Fruit fly (Drosophila melanogaster) whole organism, embryonic: ENCODE data around the gene CG4645.

ENCODE experiments used
- Bteb2 ChIP-seq: fragments of 200-800 bp; sonication (Bioruptor generic); optimal IDR thresholded peaks from 2 replicates; lab custom pipeline; 2016; ENCODE audit warnings: missing biosample characterization, missing genetic modification characterization
- CG11695 ChIP-seq: fragments of 200-800 bp; sonication (Bioruptor generic); IDR thresholded peaks from 3 replicates; pipeline ENCODE4 v1.3.6; 2022; ENCODE audit warnings: missing biosample characterization, missing genetic modification characterization
- CG12299 ChIP-seq: fragments of 200-800 bp; sonication (Bioruptor generic); optimal IDR thresholded peaks from 2 replicates; lab custom pipeline; 2018; ENCODE audit warnings: missing biosample characterization, mild to moderate bottlenecking, missing genetic modification characterization
- CG12769 ChIP-seq: fragments of 200-800 bp; sonication (Bioruptor generic); optimal IDR thresholded peaks from 2 replicates; lab custom pipeline; 2019; ENCODE audit warnings: missing biosample characterization, mild to moderate bottlenecking, missing genetic modification characterization, moderate library complexity
- CG13123 ChIP-seq: fragments of 200-800 bp; sonication (Bioruptor generic); optimal IDR thresholded peaks from 2 replicates; lab custom pipeline; 2016; ENCODE audit warnings: missing biosample characterization, missing genetic modification characterization
- CG14050 ChIP-seq: fragments of 200-800 bp; sonication (Bioruptor generic); IDR thresholded peaks from 3 replicates; pipeline ENCODE4 v1.3.6; 2022; ENCODE audit warnings: missing biosample characterization, missing genetic modification characterization
- CG14860 ChIP-seq: fragments of 200-800 bp; sonication (Bioruptor generic); IDR thresholded peaks from 3 replicates; pipeline ENCODE4 v1.3.6; 2022; ENCODE audit warnings: missing biosample characterization, missing genetic modification characterization; ENCODE audit not compliant: partially characterized antibody
- CG16813 ChIP-seq: fragments of 200-800 bp; sonication (Bioruptor generic); IDR thresholded peaks from 3 replicates; pipeline ENCODE4 v1.3.6; 2022; ENCODE audit warnings: missing biosample characterization, missing genetic modification characterization; ENCODE audit not compliant: partially characterized antibody
- CG17328 ChIP-seq: fragments of 200-800 bp; sonication (Bioruptor generic); IDR thresholded peaks from 2 replicates; pipeline ENCODE4 v1.3.6; 2022; ENCODE audit warnings: missing biosample characterization, missing genetic modification characterization
- CG2129 ChIP-seq: fragments of 200-800 bp; sonication (Bioruptor generic); IDR thresholded peaks from 2 replicates; pipeline ENCODE4 v1.3.6; 2022; ENCODE audit warnings: missing biosample characterization, missing genetic modification characterization; ENCODE audit not compliant: partially characterized antibody
- CG30403 ChIP-seq: fragments of 200-800 bp; sonication (Bioruptor generic); optimal IDR thresholded peaks from 3 replicates; lab custom pipeline; 2016; ENCODE audit warnings: missing biosample characterization, missing genetic modification characterization
- CG31441 ChIP-seq: fragments of 200-800 bp; sonication (Bioruptor generic); IDR thresholded peaks from 2 replicates; pipeline ENCODE4 v1.3.6; 2022; ENCODE audit warnings: missing biosample characterization, missing genetic modification characterization
- CG3847 ChIP-seq: fragments of 200-800 bp; sonication (Bioruptor generic); IDR thresholded peaks from 2 replicates; pipeline ENCODE4 v1.3.6; 2022; ENCODE audit warnings: missing biosample characterization, missing genetic modification characterization
- CG4404 ChIP-seq: fragments of 200-800 bp; sonication (Bioruptor generic); IDR thresholded peaks from 2 replicates; pipeline ENCODE4 v1.3.6; 2022; ENCODE audit warnings: missing biosample characterization, missing genetic modification characterization
- CG7928 ChIP-seq: fragments of 200-800 bp; sonication (Bioruptor generic); optimal IDR thresholded peaks from 2 replicates; lab custom pipeline; 2017; ENCODE audit warnings: missing biosample characterization, mild to moderate bottlenecking, missing genetic modification characterization
- CG7987 ChIP-seq: fragments of 200-800 bp; sonication (Bioruptor generic); optimal IDR thresholded peaks from 2 replicates; lab custom pipeline; 2018; ENCODE audit warnings: missing biosample characterization, mild to moderate bottlenecking, missing genetic modification characterization, moderate library complexity
- CG8281 ChIP-seq: fragments of 200-800 bp; sonication (Bioruptor generic); optimal IDR thresholded peaks from 2 replicates; lab custom pipeline; 2018; ENCODE audit warnings: missing biosample characterization, mild to moderate bottlenecking, missing genetic modification characterization, moderate library complexity
- CHES-1-like ChIP-seq: fragments of 200-800 bp; sonication (Bioruptor generic); optimal IDR thresholded peaks from 2 replicates; lab custom pipeline; 2016; ENCODE audit warnings: missing biosample characterization, missing genetic modification characterization
- E2f1 ChIP-seq: fragments of 200-800 bp; sonication (Bioruptor generic); IDR thresholded peaks from 2 replicates; pipeline ENCODE4 v1.3.6; 2022; ENCODE audit warnings: missing biosample characterization, missing genetic modification characterization
- E2f2 ChIP-seq: fragments of 200-800 bp; sonication (Bioruptor generic); IDR thresholded peaks from 2 replicates; pipeline ENCODE4 v1.3.6; 2022; ENCODE audit warnings: missing biosample characterization, missing genetic modification characterization
- Fer2 ChIP-seq: fragments of 200-800 bp; sonication (Bioruptor generic); optimal IDR thresholded peaks from 2 replicates; lab custom pipeline; 2018; ENCODE audit warnings: missing biosample characterization, mild to moderate bottlenecking, missing genetic modification characterization, moderate library complexity
- Hmr ChIP-seq: fragments of 200-800 bp; sonication (Bioruptor generic); optimal IDR thresholded peaks from 3 replicates; lab custom pipeline; 2017; ENCODE audit warnings: mild to moderate bottlenecking, missing biosample characterization, missing genetic modification reagents, missing genetic modification characterization
- Hr78 ChIP-seq, 2 experiments: fragments of 200-800 bp in 1 of 2; fragments of >200 bp in 1 of 2; sonication (Bioruptor generic) in 1 of 2; optimal IDR thresholded peaks; 2 replicates each; lab custom pipeline; 2017 to 2019; ENCODE audit warnings: missing biosample characterization in 2 of 2, missing genetic modification characterization in 2 of 2, mild to moderate bottlenecking in 1 of 2, moderate library complexity in 1 of 2
- Lhr ChIP-seq: fragments of 200-800 bp; sonication (Bioruptor generic); optimal IDR thresholded peaks from 3 replicates; lab custom pipeline; 2017; ENCODE audit warnings: mild to moderate bottlenecking, missing biosample characterization, missing genetic modification reagents, missing genetic modification characterization
- Nf-YC ChIP-seq: fragments of 200-800 bp; optimal IDR thresholded peaks from 3 replicates; lab custom pipeline; 2019; ENCODE audit warnings: missing biosample characterization, mild to moderate bottlenecking, missing genetic modification characterization, moderate library complexity
- Side ChIP-seq: fragments of 200-800 bp; sonication (Bioruptor generic); optimal IDR thresholded peaks from 2 replicates; lab custom pipeline; 2016; ENCODE audit warnings: missing biosample characterization, missing genetic modification characterization
- Sox100B ChIP-seq: fragments of 200-800 bp; sonication (Bioruptor generic); optimal IDR thresholded peaks from 3 replicates; lab custom pipeline; 2018; ENCODE audit warnings: missing biosample characterization, mild to moderate bottlenecking, missing genetic modification characterization
- Ssrp ChIP-seq: fragments of 200-800 bp; sonication (Bioruptor generic); optimal IDR thresholded peaks from 2 replicates; lab custom pipeline; 2018; ENCODE audit warnings: missing biosample characterization, mild to moderate bottlenecking, missing genetic modification characterization, moderate library complexity
- Taf1 ChIP-seq: fragments of 200-800 bp; sonication (Bioruptor generic); IDR thresholded peaks from 2 replicates; pipeline ENCODE4 v1.3.6; 2022; ENCODE audit warnings: missing biosample characterization, missing genetic modification characterization
- ac ChIP-seq: fragments of 200-800 bp; sonication (Bioruptor generic); optimal IDR thresholded peaks from 3 replicates; lab custom pipeline; 2017; ENCODE audit warnings: missing biosample characterization, mild to moderate bottlenecking, missing genetic modification characterization
- al ChIP-seq: fragments of 200-800 bp; sonication (Bioruptor generic); IDR thresholded peaks from 2 replicates; pipeline ENCODE4 v1.3.6; 2022; ENCODE audit warnings: missing biosample characterization, missing genetic modification characterization
- ap ChIP-seq: fragments of 200-800 bp; sonication (Bioruptor generic); IDR thresholded peaks from 2 replicates; pipeline ENCODE4 v1.3.6; 2022; ENCODE audit warnings: missing biosample characterization, missing genetic modification characterization
- br ChIP-seq: fragments of >200 bp; optimal IDR thresholded peaks from 2 replicates; lab custom pipeline; 2017
- chif ChIP-seq, 2 experiments: fragments of 200-800 bp; sonication (Bioruptor generic); optimal IDR thresholded peaks; 3 replicates each; lab custom pipeline; 2016; ENCODE audit warnings: missing biosample characterization in 2 of 2, missing genetic modification characterization in 2 of 2
- eve ChIP-seq, 2 experiments: fragments of >200 bp; optimal IDR thresholded peaks; 2 replicates each; lab custom pipeline; 2017; ENCODE audit warnings: missing biosample characterization in 2 of 2, missing genetic modification characterization in 2 of 2
- gce ChIP-seq: fragments of 200-800 bp; sonication (Bioruptor generic); IDR thresholded peaks from 3 replicates; pipeline ENCODE4 v1.3.6; 2022; ENCODE audit warnings: missing biosample characterization, missing genetic modification characterization
- grau ChIP-seq: fragments of 200-800 bp; optimal IDR thresholded peaks from 3 replicates; lab custom pipeline; 2019; ENCODE audit warnings: missing biosample characterization, mild to moderate bottlenecking, missing genetic modification characterization, moderate library complexity
- hth ChIP-seq: fragments of >200 bp; optimal IDR thresholded peaks from 2 replicates; lab custom pipeline; 2017; ENCODE audit warnings: inconsistent platforms
- inv ChIP-seq: fragments of 200-800 bp; sonication (Bioruptor generic); IDR thresholded peaks from 2 replicates; pipeline ENCODE4 v1.3.6; 2022; ENCODE audit warnings: missing biosample characterization, missing genetic modification characterization; ENCODE audit not compliant: partially characterized antibody
- jumu ChIP-seq: fragments of 200-800 bp; sonication (Bioruptor generic); optimal IDR thresholded peaks from 3 replicates; lab custom pipeline; 2016; ENCODE audit warnings: missing biosample characterization, missing genetic modification characterization
- ken ChIP-seq: fragments of 200-800 bp; sonication (Bioruptor generic); IDR thresholded peaks from 3 replicates; pipeline ENCODE4 v1.3.6; 2022; ENCODE audit warnings: missing biosample characterization, missing genetic modification characterization
- kni ChIP-seq: fragments of 200-800 bp; sonication (Bioruptor generic); optimal IDR thresholded peaks from 3 replicates; lab custom pipeline; 2017; ENCODE audit warnings: mild to moderate bottlenecking, missing biosample characterization, missing genetic modification reagents, missing genetic modification characterization
- lmd ChIP-seq: fragments of 200-800 bp; sonication (Bioruptor generic); IDR thresholded peaks from 2 replicates; pipeline ENCODE4 v1.3.6; 2022; ENCODE audit warnings: missing biosample characterization, missing genetic modification characterization
- nerfin-1 ChIP-seq: fragments of 200-800 bp; sonication (Bioruptor generic); optimal IDR thresholded peaks from 3 replicates; lab custom pipeline; 2019; ENCODE audit warnings: missing biosample characterization, mild to moderate bottlenecking, missing genetic modification characterization, moderate library complexity
- oc ChIP-seq: fragments of 200-800 bp; sonication (Bioruptor generic); optimal IDR thresholded peaks from 2 replicates; lab custom pipeline; 2018; ENCODE audit warnings: missing biosample characterization, mild to moderate bottlenecking, missing genetic modification characterization, moderate library complexity
- pita ChIP-seq: fragments of 200-800 bp; sonication (Bioruptor generic); optimal IDR thresholded peaks from 2 replicates; lab custom pipeline; 2017; ENCODE audit warnings: missing biosample characterization, mild to moderate bottlenecking, missing genetic modification characterization
- pros ChIP-seq: fragments of 200-800 bp; sonication (Bioruptor generic); optimal IDR thresholded peaks from 3 replicates; lab custom pipeline; 2019; ENCODE audit warnings: missing biosample characterization, mild to moderate bottlenecking, missing genetic modification characterization, moderate library complexity
- schlank ChIP-seq: fragments of 200-800 bp; sonication (Bioruptor generic); optimal IDR thresholded peaks from 2 replicates; lab custom pipeline; 2018; ENCODE audit warnings: missing biosample characterization, mild to moderate bottlenecking, missing genetic modification characterization
- slbo ChIP-seq: fragments of 200-800 bp; sonication (Bioruptor generic); IDR thresholded peaks from 2 replicates; pipeline ENCODE4 v1.3.6; 2022; ENCODE audit warnings: missing biosample characterization, missing genetic modification characterization
- toy ChIP-seq: fragments of 200-800 bp; sonication (Bioruptor generic); IDR thresholded peaks from 2 replicates; pipeline ENCODE4 v1.3.6; 2022; ENCODE audit warnings: missing biosample characterization, missing genetic modification characterization
- zen ChIP-seq: fragments of 200-800 bp; sonication (Bioruptor generic); optimal IDR thresholded peaks from 3 replicates; lab custom pipeline; 2018; ENCODE audit warnings: missing biosample characterization, mild to moderate bottlenecking, missing genetic modification characterization, moderate library complexity
- zfh2 ChIP-seq: fragments of 200-800 bp; sonication (Bioruptor generic); optimal IDR thresholded peaks from 2 replicates; lab custom pipeline; 2016; ENCODE audit warnings: missing biosample characterization, missing genetic modification characterization

CG4645 gene

DNA sequence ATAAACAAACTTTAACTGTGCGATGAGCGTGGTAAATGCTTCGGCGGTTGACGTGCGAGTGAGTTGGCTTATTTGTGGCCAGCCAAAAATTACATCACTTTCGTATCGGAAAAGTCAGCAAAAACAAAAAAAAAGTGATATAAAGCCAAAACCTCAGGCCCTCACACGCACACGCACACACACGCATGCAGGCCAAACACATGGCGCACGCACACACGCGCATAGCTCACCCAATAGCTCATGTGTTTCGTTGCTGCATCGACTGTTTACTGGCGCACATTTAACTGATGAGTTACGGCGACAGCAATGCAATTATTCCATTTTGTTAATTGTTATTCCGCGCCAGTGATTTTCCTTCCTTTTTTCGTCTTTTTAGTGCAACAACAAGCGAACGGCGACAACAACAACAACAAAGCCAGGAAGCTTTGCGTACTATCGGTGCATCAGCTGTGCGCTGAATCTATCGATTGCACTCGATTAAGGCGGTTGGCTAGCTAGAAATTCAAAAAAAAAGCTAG, 6.6 kb upstream of the CG4645 start, which contains the start of gene Flad1 (continued):
- no peak for TF ChIP-seq hth (lab: Kevin White, UChicago)
- TF ChIP-seq Lhr (GFP tag; lab: Kevin White, UChicago) = no peak
- TF ChIP-seq CG7928 (GFP tag; lab: Kevin White, UChicago) = no peak
- no peak for TF ChIP-seq ac (GFP tag; lab: Kevin White, UChicago)
- no peak for TF ChIP-seq Hmr (GFP tag; lab: Kevin White, UChicago)
- TF ChIP-seq Hr78 (GFP tag; optimal IDR thresholded peaks at IDR 0.05; lab: Kevin White, UChicago) = no peak
- no peak for TF ChIP-seq Side (GFP tag; lab: Kevin White, UChicago)
- no peak for TF ChIP-seq gce (GFP tag; lab: Robert Waterston, UW)
- TF ChIP-seq zen (tag; lab: Kevin White, UChicago) = no peak
- no peak for TF ChIP-seq kni (GFP tag; lab: Kevin White, UChicago)
- TF ChIP-seq jumu (GFP tag; lab: Kevin White, UChicago) = no peak
- TF ChIP-seq grau = no peak
- peak; percentile 86 for TF ChIP-seq E2f2 (GFP tag; lab: Robert Waterston, UW)
- no peak for TF ChIP-seq chif (GFP tag; optimal IDR thresholded peaks at IDR 0.05; lab: Kevin White, UChicago)
- no peak for TF ChIP-seq ap (GFP tag; lab: Robert Waterston, UW)
- TF ChIP-seq nerfin-1 (tag; lab: Kevin White, UChicago) = no peak
- no peak for TF ChIP-seq CG4404 (GFP tag; lab: Robert Waterston, UW)
- no peak for TF ChIP-seq Bteb2 (GFP tag; lab: Kevin White, UChicago)
- no peak for TF ChIP-seq CG8281 (tag; lab: Kevin White, UChicago)
- TF ChIP-seq zfh2 = no peak
- no peak for TF ChIP-seq eve (GFP tag; optimal IDR thresholded peaks at IDR 0.05; lab: Kevin White, UChicago)
- no peak for TF ChIP-seq CHES-1-like (GFP tag; lab: Kevin White, UChicago)
- TF ChIP-seq CG2129 (GFP tag; lab: Robert Waterston, UW) = no peak
- no peak for TF ChIP-seq al (GFP tag; lab: Robert Waterston, UW)
- no peak for TF ChIP-seq CG17328 (GFP tag; lab: Robert Waterston, UW)
- TF ChIP-seq Taf1 (GFP tag; lab: Robert Waterston, UW) = no peak
- TF ChIP-seq CG12299 (tag; lab: Kevin White, UChicago) = no peak
- no peak for TF ChIP-seq pros
- no peak for TF ChIP-seq oc (tag; lab: Kevin White, UChicago)
- TF ChIP-seq CG14860 (GFP tag; lab: Robert Waterston, UW) = no peak
- TF ChIP-seq CG13123 (GFP tag; lab: Kevin White, UChicago) = no peak
- no peak for TF ChIP-seq slbo
- TF ChIP-seq CG11695 (GFP tag; lab: Robert Waterston, UW) = no peak
- no peak for TF ChIP-seq E2f1
- TF ChIP-seq Nf-YC (tag; lab: Kevin White, UChicago) = no peak
- TF ChIP-seq lmd = no peak
- no peak for TF ChIP-seq CG30403 (GFP tag; lab: Kevin White, UChicago)
- TF ChIP-seq CG16813 (GFP tag; lab: Robert Waterston, UW) = peak; percentile 43; the same call in 1 of the 3 replicates
- no peak for TF ChIP-seq toy
- TF ChIP-seq schlank = no peak
- no peak for TF ChIP-seq ken (GFP tag; lab: Robert Waterston, UW)
- no peak for TF ChIP-seq CG12769 (tag; lab: Kevin White, UChicago)
- no peak for TF ChIP-seq CG31441 (GFP tag; lab: Robert Waterston, UW)
- no peak for TF ChIP-seq br
- TF ChIP-seq Fer2 = no peak
- no peak for TF ChIP-seq CG14050 (GFP tag; lab: Robert Waterston, UW)
- no peak for TF ChIP-seq CG3847 (GFP tag; lab: Robert Waterston, UW)
- 0 out of 2 replicates have a peak, but pooled peaks have one; percentile 28 for TF ChIP-seq inv (GFP tag; lab: Robert Waterston, UW)
- no peak for TF ChIP-seq pita (GFP tag; lab: Kevin White, UChicago)
- TF ChIP-seq Ssrp (tag; lab: Kevin White, UChicago) = no peak
- TF ChIP-seq CG7987 (GFP tag; lab: Kevin White, UChicago) = no peak
- no peak for TF ChIP-seq Sox100B (GFP tag; lab: Kevin White, UChicago)
